Worm (Caenorhabditis elegans): ENCODE results near the gene rbm-17.

The rbm-17 gene

DNA sequence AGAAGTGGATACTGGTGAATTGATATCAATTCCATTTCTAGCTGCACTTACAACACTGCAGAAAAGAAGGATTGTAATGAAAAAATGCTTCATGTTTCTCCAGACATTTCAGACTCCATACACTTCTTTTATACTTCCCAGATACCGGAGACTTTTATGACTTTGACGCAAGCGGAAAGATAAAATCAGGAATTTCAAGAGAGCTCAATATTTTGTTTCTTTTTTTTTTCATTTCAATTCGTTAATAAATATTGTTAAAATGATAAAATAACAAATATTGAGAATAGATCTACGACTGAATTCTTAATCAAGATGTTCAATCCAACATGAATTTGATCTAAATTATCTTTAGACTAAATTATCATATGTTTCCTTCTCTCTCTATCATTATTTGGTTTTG is 12.6 kb upstream of the rbm-17 start, which contains the start of gene lys-5:
Gene lys-5, minus strand, starts transcription at position 101 of the 400 bp plus-strand sequence.
- no peak for TF ChIP-seq unc-62 (GFP tag; optimal IDR thresholded peaks at IDR 0.05)

DNA sequence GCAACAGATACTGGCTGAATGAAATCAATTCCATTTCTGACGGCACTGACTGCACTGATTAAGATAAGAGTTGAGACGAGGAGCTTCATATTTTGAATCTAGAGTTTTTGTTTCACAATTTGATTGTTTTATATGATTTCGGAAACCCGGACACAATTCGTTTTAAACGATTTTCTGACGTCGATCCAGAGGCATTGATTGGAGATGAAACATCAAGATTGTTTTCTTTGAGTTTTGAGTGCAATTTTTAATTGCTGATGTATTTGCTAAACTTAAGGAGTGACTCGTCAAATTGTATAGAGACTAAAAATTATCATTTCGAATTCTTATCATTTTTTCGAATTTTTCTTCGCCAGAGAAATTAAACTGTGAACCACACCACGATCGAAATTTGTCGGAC is 10.3 kb upstream of the rbm-17 start, which contains the start of gene lys-6:
Gene lys-6, minus strand, starts transcription at position 101 of the 400 bp plus-strand sequence.
- no peak for TF ChIP-seq unc-62 (GFP tag; optimal IDR thresholded peaks at IDR 0.05)

DNA sequence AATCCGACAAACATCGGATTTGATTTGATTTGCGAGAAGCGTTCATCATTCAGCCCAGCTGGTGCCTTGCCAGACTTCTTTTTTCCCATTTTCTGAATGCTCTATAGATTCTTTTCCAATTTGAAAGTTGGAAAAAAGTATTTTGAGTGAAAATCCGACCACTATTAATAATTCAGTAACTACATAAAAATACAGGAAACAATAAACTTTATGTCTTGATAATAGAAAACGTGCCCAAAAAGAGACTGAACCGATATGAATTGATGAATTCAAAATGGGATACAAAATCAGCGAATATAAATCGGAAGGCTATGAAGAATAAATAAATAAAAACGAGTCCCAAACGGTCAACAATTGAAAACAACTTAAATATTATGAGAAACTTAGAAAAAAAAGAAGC is 6.4 kb upstream of the rbm-17 start, which contains the start of gene F58B3.4:
Gene F58B3.4, minus strand, starts transcription at position 101 of the 400 bp plus-strand sequence.
- no peak for TF ChIP-seq unc-62 (GFP tag; optimal IDR thresholded peaks at IDR 0.05)

DNA sequence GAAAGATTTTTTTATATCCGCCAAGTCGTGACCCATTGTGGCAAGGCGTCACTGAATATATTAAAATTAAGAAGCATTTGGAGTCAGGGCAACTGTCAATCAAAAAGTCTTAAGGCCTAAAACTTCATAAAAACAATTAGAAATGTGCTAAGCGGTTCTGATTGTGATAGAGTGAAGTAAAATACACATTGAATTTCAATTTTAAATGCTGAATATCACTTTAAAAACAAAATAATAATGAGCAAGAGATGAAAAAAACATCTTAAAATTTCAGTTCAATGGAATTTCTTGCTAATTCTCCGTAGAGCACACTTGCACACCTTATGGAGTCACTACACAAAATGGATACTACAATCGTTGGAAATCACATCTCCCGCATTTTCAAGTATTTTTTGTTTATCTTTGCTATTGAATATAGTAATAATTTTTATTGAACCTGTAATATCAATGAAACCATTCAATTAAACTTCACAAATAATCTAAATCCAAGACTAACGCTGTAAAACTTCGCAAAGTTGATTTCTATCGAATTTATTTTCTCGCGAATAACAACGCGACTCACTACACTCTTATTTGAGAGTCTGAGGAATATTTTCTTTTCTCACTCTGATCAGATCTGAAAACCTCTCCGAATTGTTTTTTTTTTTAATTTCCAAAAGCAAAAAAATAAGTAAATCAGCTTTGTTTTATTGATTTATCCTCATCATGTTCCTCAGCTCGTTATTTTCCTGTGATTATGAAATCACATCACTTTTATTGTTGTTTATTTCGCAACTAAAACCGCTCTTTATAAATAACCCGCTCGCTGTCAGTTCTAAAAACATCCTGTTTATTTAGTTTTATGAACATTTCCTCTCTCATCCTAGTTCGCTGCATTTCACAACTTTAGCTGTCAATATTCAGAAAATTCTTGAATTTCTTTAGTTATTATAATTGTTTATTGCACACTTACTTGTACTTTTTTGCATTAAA is 2.4 kb upstream of the rbm-17 start, which contains the start of gene mars-1:
Gene mars-1, minus strand, starts transcription at position 51 of the 972 bp plus-strand sequence.
- no peak for TF ChIP-seq unc-62 (GFP tag; optimal IDR thresholded peaks at IDR 0.05)

DNA sequence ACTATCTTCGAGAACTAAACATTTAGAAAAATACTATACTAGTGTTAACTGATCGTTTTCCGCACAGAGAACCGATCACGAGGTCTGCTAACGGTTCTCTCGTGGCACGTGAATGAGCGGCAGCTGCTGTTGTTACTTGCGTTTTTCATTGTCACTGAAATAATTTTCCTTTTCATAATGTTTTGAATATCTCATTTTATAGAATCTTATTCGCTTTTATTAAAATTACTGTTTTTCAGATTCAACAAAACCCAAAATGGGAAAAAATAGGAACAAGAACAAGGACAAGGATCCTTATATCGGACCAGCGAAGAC is 1.8 kb upstream of the rbm-17 start, which contains the start of gene F58B3.6:
Gene F58B3.6, plus strand, starts transcription at position 240 of the 315 bp plus-strand sequence.
- TF ChIP-seq unc-62 (GFP tag; optimal IDR thresholded peaks at IDR 0.05): no peak

DNA sequence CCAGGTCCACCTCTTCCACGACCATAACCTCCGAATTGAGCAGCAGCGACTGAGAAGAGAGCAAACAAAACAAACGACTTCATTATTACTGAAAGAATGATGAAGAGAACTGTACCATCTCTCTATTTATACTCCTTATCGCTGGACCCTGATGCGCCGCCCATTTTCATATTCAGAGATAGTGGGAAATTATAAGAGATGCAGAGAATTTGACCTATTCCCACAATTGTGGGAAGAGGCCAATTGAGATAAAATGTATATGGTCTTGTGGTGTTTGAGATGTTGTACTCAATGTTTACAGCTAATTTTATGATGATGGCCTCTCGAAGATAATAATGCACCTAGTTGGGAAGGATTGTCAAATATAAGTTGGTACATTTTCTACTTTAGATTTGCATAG is 2.8 kb downstream of the rbm-17 start, which contains the start of gene ttr-50:
Gene ttr-50, minus strand, starts transcription at position 101 of the 400 bp plus-strand sequence.
- no peak for TF ChIP-seq unc-62 (GFP tag; optimal IDR thresholded peaks at IDR 0.05)

DNA sequence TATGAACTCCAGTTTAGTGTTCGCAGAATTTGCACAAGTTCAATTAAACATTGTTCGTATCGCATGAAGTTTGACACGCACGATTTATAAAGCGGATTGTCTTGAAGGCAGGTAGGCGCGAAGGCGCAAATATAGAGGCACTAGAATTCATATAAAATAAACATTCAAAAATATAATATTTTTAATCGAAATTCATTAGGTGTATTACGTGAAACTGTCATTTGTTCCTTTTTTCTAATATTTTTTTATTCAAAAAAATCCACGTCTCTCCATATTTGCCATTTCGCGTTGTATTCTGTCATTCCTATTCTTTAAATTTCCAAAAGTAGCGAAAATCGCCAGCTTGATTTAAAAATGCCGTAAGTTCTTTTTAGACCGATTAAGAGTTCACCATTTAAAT is 3.7 kb downstream of the rbm-17 start, which contains the start of gene ZK809.1:
Gene ZK809.1, plus strand, starts transcription at position 301 of the 400 bp plus-strand sequence.
- no peak for TF ChIP-seq unc-62 (GFP tag; optimal IDR thresholded peaks at IDR 0.05)

DNA sequence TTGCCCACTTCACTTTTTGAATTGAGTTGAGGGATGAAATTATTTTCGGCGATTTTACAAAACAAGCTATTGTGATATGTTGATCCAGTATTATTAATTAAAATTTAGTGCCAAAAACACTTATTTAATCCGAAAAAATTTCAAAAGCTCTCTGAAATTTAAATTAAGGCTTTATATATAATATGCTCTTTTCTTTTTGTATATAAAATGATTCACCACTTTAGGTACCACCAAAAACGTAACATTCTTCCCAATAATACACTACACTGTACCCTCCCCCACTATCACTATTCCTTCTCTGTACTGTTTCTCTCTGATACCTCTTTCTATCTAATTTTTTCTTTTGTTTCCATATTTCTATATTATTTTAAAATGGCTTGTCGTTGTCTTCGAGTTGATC is 5.7 kb downstream of the rbm-17 start, which contains the start of gene prx-2:
Gene prx-2, plus strand, starts transcription at position 301 of the 400 bp plus-strand sequence.
- TF ChIP-seq unc-62 (GFP tag; optimal IDR thresholded peaks at IDR 0.05): no peak

DNA sequence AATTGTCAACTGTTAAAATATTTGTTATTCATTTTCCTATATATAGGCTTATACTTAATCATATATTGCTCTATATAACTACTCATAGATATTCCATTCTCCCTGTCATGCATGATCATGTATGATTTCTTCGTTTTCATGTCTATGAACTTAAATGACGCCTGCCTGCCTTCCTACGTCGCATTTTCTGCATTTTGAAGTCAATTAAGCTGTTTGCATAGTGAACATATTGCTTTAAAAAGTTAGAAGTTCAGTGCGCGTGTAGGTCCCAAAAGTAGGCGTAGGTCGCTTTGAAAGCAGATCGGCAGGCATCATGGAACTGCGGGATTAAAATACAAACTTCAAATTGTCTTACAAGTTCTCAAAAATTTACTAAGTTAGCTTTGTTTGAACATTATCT is 6.6 kb downstream of the rbm-17 start:
- TF ChIP-seq unc-62 (GFP tag; optimal IDR thresholded peaks at IDR 0.05): no peak

DNA sequence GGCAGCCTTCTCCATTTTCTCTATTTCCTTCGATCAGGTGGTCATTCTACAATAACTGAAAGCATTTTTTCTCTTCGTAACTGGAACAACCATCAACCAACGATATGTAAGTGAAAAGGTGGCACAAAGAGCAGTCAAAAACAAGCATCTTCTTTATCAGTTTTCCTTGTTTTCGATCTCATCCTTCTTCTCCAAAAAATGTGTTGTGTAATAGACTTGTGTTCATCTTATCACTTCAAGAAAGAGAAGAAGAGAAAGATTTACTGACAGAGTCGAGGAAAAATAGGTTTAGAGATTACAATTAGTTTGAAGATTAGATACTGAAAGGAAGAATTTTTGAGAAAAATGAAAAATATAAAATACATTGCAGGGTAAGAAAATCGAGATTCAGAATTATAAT is 7.2 kb downstream of the rbm-17 start:
- TF ChIP-seq unc-62 (GFP tag; optimal IDR thresholded peaks at IDR 0.05): no peak

DNA sequence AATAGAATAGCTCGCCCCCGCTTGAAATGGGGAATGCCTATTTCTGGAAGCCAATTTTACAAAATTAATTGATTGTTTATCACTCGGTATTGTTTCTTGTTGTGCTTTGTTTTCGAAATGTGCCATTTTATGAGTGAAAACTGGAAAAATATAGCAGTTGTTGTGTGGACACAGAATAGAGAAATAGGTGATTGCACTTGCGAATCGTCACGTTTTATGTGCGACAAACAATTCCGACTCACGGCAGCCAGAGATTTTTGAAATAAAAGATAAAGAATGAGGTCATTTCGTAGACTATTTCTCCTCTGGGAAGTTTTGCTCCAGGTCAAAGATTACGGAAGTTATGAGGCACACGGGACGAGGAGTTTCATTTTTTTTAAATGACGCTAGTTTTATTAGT is 8.8 kb downstream of the rbm-17 start:
- no peak for TF ChIP-seq unc-62 (GFP tag; optimal IDR thresholded peaks at IDR 0.05)

DNA sequence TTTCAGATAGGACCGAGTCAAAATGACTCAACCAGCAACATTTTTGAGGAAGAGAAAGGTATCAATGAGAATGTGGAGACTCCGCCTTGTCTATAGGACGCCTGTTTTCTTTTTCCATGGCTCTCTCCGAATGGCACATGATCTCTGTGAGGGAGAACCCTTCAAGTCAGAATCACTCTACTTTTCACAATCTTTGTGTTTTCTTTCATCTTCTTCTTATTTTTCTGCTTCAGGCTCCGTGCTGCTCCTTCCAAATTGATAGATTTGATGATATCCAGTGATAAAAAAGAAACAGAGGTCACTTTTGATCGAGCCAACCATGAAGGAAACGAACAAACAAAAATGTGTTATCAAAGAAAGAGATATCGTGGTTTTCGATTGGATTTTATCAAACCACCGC is 10.9 kb downstream of the rbm-17 start, which contains the start of gene ZK809.8:
Gene ZK809.8, minus strand, starts transcription at position 34 of the 400 bp plus-strand sequence.
- no peak for TF ChIP-seq unc-62 (GFP tag; optimal IDR thresholded peaks at IDR 0.05)

DNA sequence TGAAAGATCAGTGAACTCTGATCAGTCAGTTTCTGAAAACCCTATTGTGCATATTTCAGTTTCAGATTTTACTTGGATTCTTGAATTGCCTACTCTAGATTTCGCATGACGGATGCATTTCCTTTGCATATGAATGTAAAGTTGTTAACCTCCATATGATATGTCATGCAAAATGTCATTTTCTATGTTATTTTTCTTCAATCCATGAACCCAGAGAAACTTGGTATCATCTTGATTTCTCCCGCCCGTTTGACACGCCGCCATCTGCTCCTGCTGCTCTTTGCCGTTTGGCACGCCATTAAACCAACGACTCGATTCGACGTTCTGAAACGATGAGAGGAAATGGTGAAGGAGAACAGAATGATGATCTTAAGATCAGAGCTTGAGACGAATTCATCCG is 12.2 kb downstream of the rbm-17 start:
- TF ChIP-seq unc-62 (GFP tag; optimal IDR thresholded peaks at IDR 0.05): no peak

DNA sequence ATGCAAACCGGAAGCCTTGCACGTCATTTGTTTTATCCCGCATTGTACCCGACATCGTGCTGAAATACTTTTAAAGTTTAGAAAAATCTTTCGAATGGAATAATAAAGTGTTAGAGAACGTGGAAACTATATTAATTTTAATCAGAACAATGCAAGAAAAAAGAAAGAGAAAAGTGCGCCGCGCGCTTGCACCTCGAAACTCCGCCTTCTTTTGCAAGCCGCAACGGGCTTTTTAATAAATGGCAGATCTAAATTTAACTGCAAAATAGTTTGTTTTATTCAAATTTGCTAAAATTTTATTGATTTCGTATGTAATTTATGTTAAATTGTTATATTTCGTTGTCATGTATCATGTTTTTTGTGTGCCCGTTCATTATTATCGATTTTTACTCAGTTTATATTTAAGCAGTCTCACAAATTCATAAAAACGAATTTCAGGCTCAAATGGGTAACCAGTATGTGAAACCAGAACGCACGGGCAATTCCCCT is 13.9 kb downstream of the rbm-17 start, which contains the start of the genes acl-3 and ndub-6:
Gene acl-3, minus strand, starts transcription at position 59 of the 489 bp plus-strand sequence.
Gene ndub-6, plus strand, starts transcription at position 439 of the 489 bp plus-strand sequence.
- TF ChIP-seq unc-62 (GFP tag; optimal IDR thresholded peaks at IDR 0.05): no peak

DNA sequence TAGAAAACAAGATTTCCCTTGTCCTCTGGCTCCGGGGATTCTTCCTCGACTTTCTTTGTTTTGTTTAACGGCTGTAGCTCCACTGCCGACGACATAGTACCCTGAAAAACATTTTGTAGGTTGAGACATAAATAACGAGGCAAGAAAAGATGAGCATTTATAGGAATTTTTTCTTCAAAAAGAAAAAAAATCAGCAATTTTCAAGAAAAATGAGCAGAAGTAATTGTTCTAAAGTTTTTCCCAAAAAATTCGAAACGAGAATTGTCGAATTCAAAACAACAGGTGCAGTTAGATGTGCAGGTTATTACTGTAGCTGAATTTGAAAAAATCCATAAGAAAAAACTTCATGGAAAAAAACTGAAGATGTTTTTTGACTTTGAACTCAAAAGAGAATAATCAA is 17.3 kb downstream of the rbm-17 start, which contains the start of gene ent-1:
Gene ent-1, minus strand, starts transcription at position 101 of the 400 bp plus-strand sequence.
- no peak for TF ChIP-seq unc-62 (GFP tag; optimal IDR thresholded peaks at IDR 0.05)

DNA sequence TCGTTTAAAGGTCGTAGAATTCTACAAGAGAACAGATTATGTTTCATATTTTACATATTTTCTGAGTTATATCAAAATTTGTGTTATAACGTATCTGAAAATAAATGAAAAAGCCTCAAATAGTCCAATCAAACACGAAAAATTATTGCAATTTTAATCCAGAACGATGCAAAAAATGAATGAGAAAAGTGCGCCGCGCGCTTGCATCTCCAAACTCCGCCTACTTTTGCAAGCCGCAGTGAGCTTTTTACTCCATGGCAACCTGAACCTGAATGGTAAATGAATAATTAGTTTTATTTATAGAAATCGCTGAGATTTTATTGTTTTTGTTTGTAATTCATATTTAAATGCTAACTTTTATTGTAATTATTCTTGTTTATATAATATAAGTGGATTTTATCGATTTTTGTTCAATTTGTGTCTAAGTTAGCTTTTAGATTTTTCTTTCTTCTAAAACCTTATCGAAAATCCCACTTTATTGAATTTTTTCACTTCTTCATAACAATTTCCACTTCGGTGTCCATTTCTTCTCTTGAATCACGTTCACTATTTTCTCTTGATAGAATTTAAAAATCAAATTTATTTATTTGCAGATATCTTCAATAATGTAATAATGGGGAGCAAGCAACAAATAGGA is 18.1 kb downstream of the rbm-17 start, which contains the start of gene ZK809.5:
Gene ZK809.5, plus strand, starts transcription at position 587 of the 637 bp plus-strand sequence.
- no peak for TF ChIP-seq unc-62 (GFP tag; optimal IDR thresholded peaks at IDR 0.05)
